Worm (Caenorhabditis elegans): ENCODE data around the gene his-48.
"Not testable (repeated sequence)": the region's sequence is repeated elsewhere in the genome, so short reads cannot be mapped to it uniquely, and the experiment has no call there.

The his-48 gene

ce11 chrIV:11324741-11325140, at the start of gene his-48:
Gene his-48, plus strand, starts transcription at chrIV:11324745.
- not testable (repeated sequence) for TF ChIP-seq lin-13, ztf-11, zip-8 (tag; optimal IDR thresholded peaks at IDR 0.05)

ce11 chrIV:11276026-11276425, 48.5 kb upstream of the his-48 start:
- TF ChIP-seq hlh-1 (tag; optimal IDR thresholded peaks at IDR 0.05) (no peak), flh-1 (GFP tag; optimal IDR thresholded peaks at IDR 0.05) (no peak)

ce11 chrIV:11284102-11284531, 40.4 kb upstream of the his-48 start:
- TF ChIP-seq blmp-1 (tag; optimal IDR thresholded peaks at IDR 0.05) = no peak
- peak; percentile 24 for TF ChIP-seq pha-4 (tag; optimal IDR thresholded peaks at IDR 0.05)

ce11 chrIV:11285239-11285638, 39.3 kb upstream of the his-48 start:
- TF ChIP-seq tbx-8 (GFP tag; optimal IDR thresholded peaks at IDR 0.05) (no peak), zip-8 (tag; optimal IDR thresholded peaks at IDR 0.05) (no peak), nhr-28 (tag; optimal IDR thresholded peaks at IDR 0.05) (no peak), unc-62 (GFP tag; optimal IDR thresholded peaks at IDR 0.05) (no peak), M03D4.4 (tag; optimal IDR thresholded peaks at IDR 0.05) (no peak), ceh-43 (GFP tag; optimal IDR thresholded peaks at IDR 0.05) (no peak), elt-1 (tag; optimal IDR thresholded peaks at IDR 0.05; ENCODE audit: borderline replicate concordance, insufficient read depth) (no peak), ces-1 (GFP tag; optimal IDR thresholded peaks at IDR 0.05) (no peak), elt-3 (tag; optimal IDR thresholded peaks at IDR 0.05) (no peak), cnd-1 (tag; optimal IDR thresholded peaks at IDR 0.05) (no peak), nhr-2 (tag; optimal IDR thresholded peaks at IDR 0.05) (no peak)

ce11 chrIV:11286112-11286511, 38.4 kb upstream of the his-48 start:
- TF ChIP-seq M03D4.4 (tag; optimal IDR thresholded peaks at IDR 0.05) (no peak), ceh-43 (GFP tag; optimal IDR thresholded peaks at IDR 0.05) (no peak), unc-120 (tag; optimal IDR thresholded peaks at IDR 0.05; ENCODE audit: poor library complexity, severe bottlenecking) (no peak), elt-1 (tag; optimal IDR thresholded peaks at IDR 0.05; ENCODE audit: borderline replicate concordance, insufficient read depth) (no peak), blmp-1 (tag; optimal IDR thresholded peaks at IDR 0.05) (no peak), flh-1 (GFP tag; optimal IDR thresholded peaks at IDR 0.05) (no peak), lin-13 (tag; optimal IDR thresholded peaks at IDR 0.05) (no peak), nhr-12 (tag; optimal IDR thresholded peaks at IDR 0.05) (no peak), ceh-39 (tag; optimal IDR thresholded peaks at IDR 0.05) (no peak), ceh-83 (GFP tag; optimal IDR thresholded peaks at IDR 0.05) (no peak), lin-32 (GFP tag; optimal IDR thresholded peaks at IDR 0.05) (no peak), unc-39 (tag; optimal IDR thresholded peaks at IDR 0.05) (no peak), nhr-28 (tag; optimal IDR thresholded peaks at IDR 0.05) (no peak)

ce11 chrIV:11287511-11287910, 37.0 kb upstream of the his-48 start, which contains the start of gene F54D1.6:
Gene F54D1.6, plus strand, starts transcription at chrIV:11287811.
- TF ChIP-seq tbx-8 (GFP tag; optimal IDR thresholded peaks at IDR 0.05) (no peak), ces-1 (GFP tag; optimal IDR thresholded peaks at IDR 0.05) (no peak), elt-3 (tag; optimal IDR thresholded peaks at IDR 0.05) (no peak), lsy-2 (tag; optimal IDR thresholded peaks at IDR 0.05) (no peak), lin-13 (tag; optimal IDR thresholded peaks at IDR 0.05) (no peak), zip-8 (tag; optimal IDR thresholded peaks at IDR 0.05) (no peak), bed-3 (GFP tag; optimal IDR thresholded peaks at IDR 0.05) (no peak), unc-39 (tag; optimal IDR thresholded peaks at IDR 0.05) (no peak), flh-1 (GFP tag; optimal IDR thresholded peaks at IDR 0.05) (no peak), ceh-39 (tag; optimal IDR thresholded peaks at IDR 0.05) (no peak), nhr-237 (tag; optimal IDR thresholded peaks at IDR 0.05) (no peak), cnd-1 (tag; optimal IDR thresholded peaks at IDR 0.05) (no peak), nhr-2 (tag; optimal IDR thresholded peaks at IDR 0.05) (no peak), elt-1 (tag; optimal IDR thresholded peaks at IDR 0.05; ENCODE audit: borderline replicate concordance, insufficient read depth) (no peak), M03D4.4 (tag; optimal IDR thresholded peaks at IDR 0.05) (no peak), mab-5 (tag; optimal IDR thresholded peaks at IDR 0.05) (no peak), unc-120 (tag; optimal IDR thresholded peaks at IDR 0.05; ENCODE audit: poor library complexity, severe bottlenecking) (no peak), nhr-12 (tag; optimal IDR thresholded peaks at IDR 0.05) (no peak), lin-32 (GFP tag; optimal IDR thresholded peaks at IDR 0.05) (no peak)

- TF ChIP-seq lin-32 (GFP tag; optimal IDR thresholded peaks at IDR 0.05) (no peak), tbx-8 (GFP tag; optimal IDR thresholded peaks at IDR 0.05) (no peak), lsy-2 (tag; optimal IDR thresholded peaks at IDR 0.05) (no peak), mep-1 (tag; optimal IDR thresholded peaks at IDR 0.05) (no peak), hlh-1 (tag; optimal IDR thresholded peaks at IDR 0.05) (no peak), ceh-43 (GFP tag; optimal IDR thresholded peaks at IDR 0.05) (no peak), nhr-237 (tag; optimal IDR thresholded peaks at IDR 0.05) (no peak), zip-8 (tag; optimal IDR thresholded peaks at IDR 0.05) (no peak), lin-13 (tag; optimal IDR thresholded peaks at IDR 0.05) (no peak), cnd-1 (tag; optimal IDR thresholded peaks at IDR 0.05) (no peak), unc-120 (tag; optimal IDR thresholded peaks at IDR 0.05; ENCODE audit: poor library complexity, severe bottlenecking) (no peak), ham-2 (GFP tag; optimal IDR thresholded peaks at IDR 0.05) (no peak), sptf-1 (tag; optimal IDR thresholded peaks at IDR 0.05) (no peak), nhr-28 (tag; optimal IDR thresholded peaks at IDR 0.05) (no peak), blmp-1 (tag; optimal IDR thresholded peaks at IDR 0.05) (no peak), ceh-83 (GFP tag; optimal IDR thresholded peaks at IDR 0.05) (no peak), unc-62 (GFP tag; optimal IDR thresholded peaks at IDR 0.05) (no peak)
These were observed 35.6 kb upstream of the his-48 start for ce11 chrIV:11288965-11289364.
